Worm (Caenorhabditis elegans) whole organism, midembryonic: ENCODE data around the gene famp-1.
"Not testable (repeated sequence)": the region's sequence is repeated elsewhere in the genome, so short reads cannot be mapped to it uniquely, and the experiment has no call there.

Experiments
- T22C8.4 ChIP-seq: fragments of 200-800 bp; sonication (Bioruptor generic); IDR thresholded peaks from 2 replicates; pipeline ENCODE4 v1.3.6; 2022; ENCODE audit warnings: missing genetic modification characterization, missing compliant biosample characterization
- cog-1 ChIP-seq: sonication (generic microtip); optimal IDR thresholded peaks from 2 replicates; lab custom pipeline; 2016; ENCODE audit warnings: missing genetic modification characterization, missing compliant biosample characterization
- flt-1 ChIP-seq: fragments of 200-800 bp; sonication (Bioruptor generic); IDR thresholded peaks from 2 replicates; pipeline ENCODE4 v1.3.6; 2022; ENCODE audit warnings: missing genetic modification characterization, missing compliant biosample characterization
- klf-2 ChIP-seq: fragments of 200-800 bp; sonication (Bioruptor generic); conservative IDR thresholded peaks from 2 replicates; pipeline ENCODE4 v1.3.6; 2022; ENCODE audit warnings: missing genetic modification reagents, missing genetic modification characterization, missing compliant biosample characterization
- med-1 ChIP-seq: sonication (generic microtip); optimal IDR thresholded peaks from 2 replicates; lab custom pipeline; 2017; ENCODE audit warnings: missing genetic modification characterization, mild to moderate bottlenecking, missing compliant biosample characterization, antibody characterized with exemption, missing genetic modification reagents; ENCODE audit not compliant: insufficient read depth
- ref-1 ChIP-seq: fragments of 200-800 bp; sonication (Bioruptor generic); conservative IDR thresholded peaks from 2 replicates; pipeline ENCODE4 v1.3.6; 2022; ENCODE audit warnings: missing genetic modification reagents, missing genetic modification characterization, missing compliant biosample characterization
- tab-1 ChIP-seq: fragments of 200-800 bp; sonication (Bioruptor generic); IDR thresholded peaks from 2 replicates; pipeline ENCODE4 v1.3.6; 2022; ENCODE audit warnings: missing genetic modification characterization, missing compliant biosample characterization
- ztf-23 ChIP-seq: fragments of 200-800 bp; sonication (Bioruptor generic); IDR thresholded peaks from 2 replicates; pipeline ENCODE4 v1.3.6; 2022; ENCODE audit warnings: missing genetic modification reagents, missing genetic modification characterization, missing compliant biosample characterization
- ztf-29 ChIP-seq: fragments of 200-800 bp; sonication (Bioruptor generic); IDR thresholded peaks from 2 replicates; pipeline ENCODE4 v1.3.6; 2022; ENCODE audit warnings: missing genetic modification reagents, missing genetic modification characterization, missing compliant biosample characterization

The famp-1 gene

DNA sequence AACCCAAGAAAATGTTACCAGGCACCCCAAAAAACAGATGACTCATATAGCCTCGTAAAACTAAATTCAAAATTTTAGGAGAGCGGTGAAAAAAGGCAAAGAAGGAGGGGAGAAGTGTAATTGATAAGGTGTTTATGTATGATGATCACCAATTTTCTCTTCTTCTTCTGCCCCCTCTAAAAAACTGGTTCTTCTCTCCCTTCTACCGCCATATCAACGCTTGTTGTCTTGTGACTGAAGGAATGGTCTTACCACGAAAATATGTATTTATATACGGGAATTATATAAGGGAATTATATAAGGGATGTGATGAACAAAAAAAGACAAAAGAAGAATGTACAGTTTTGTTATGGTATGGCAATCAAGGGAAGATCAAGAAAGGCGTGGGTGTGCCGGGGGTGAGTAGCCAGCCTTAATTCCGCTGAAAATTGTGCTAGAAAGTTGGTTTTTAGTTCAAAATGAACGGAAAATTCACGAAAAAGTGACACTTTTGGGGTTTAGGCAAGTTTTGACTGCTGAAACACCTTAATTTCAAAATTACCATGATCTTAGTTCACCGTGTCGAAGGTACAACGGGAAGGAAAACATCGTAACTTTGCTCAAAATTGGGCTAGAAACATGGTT lies 18.0 kb upstream of the famp-1 start:
- TF ChIP-seq ztf-29 (GFP tag; lab: Robert Waterston, UW), result no peak
- no peak for TF ChIP-seq ref-1 (GFP tag; lab: Robert Waterston, UW)
- no peak for TF ChIP-seq klf-2 (GFP tag; lab: Robert Waterston, UW)
- TF ChIP-seq flt-1 (GFP tag; lab: Robert Waterston, UW), result no peak
- no peak for TF ChIP-seq tab-1 (GFP tag; lab: Robert Waterston, UW)
- no peak for TF ChIP-seq ztf-23 (GFP tag; lab: Robert Waterston, UW)
- TF ChIP-seq T22C8.4, result no peak
- no peak for TF ChIP-seq cog-1 (tag; lab: Kevin White, UChicago)

DNA sequence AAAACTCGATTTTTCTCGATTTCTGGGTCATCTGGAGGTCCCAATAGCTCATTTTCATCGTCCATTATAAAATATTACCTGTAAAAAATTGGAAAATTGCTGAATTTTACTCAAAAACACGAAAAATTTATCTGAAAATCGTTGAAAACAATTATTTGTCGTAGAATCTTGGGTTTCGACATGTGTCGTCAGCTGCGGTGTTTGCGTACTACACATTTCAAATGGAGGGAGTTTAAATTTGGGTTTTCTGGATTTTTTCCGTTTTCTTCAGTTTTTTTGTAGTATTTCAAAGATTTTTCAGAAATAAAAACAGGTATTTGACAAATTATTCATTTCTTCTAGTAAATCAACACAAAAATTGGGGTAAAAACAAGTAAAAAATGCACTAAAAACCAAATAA lies 12.1 kb upstream of the famp-1 start, which contains the start of gene M70.5:
M70.5 (minus strand) TSS at position 78 of the 400 bp plus-strand sequence.
- 0 out of 2 replicates have a peak, but pooled peaks have one; percentile 45 for TF ChIP-seq flt-1 (GFP tag; lab: Robert Waterston, UW)
- TF ChIP-seq ztf-23 (GFP tag; lab: Robert Waterston, UW), result 0 out of 2 replicates have a peak, but pooled peaks have one; percentile 65

DNA sequence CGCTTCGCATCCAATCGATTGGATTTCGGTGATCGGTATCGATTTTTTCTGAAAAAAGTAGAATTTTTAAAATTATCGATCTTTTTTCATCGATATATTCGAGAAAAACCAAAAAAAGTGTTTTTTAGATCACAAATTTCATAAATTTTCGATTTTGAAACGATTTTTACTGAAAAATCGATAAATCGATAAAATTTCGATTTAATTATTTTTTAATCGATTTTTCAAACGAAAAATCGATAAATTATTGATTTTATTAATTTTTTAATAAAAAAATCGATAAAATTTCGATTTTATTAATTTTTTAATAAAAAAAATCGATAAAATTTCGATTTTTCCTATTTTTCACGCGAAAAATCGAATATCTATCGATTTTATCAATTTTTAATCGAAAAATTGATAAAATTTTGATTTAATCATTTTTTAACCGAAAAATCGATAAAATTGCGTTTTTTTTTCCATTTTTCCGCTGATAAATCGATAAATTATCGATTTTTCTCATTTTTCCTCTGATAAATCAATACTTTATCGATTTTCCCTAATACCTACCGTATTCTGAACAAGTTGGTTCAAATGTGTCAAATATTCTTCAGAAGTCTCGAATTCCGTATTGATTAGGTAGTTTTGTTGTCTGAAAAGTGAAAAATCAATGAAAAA lies 9.9 kb downstream of the famp-1 start:
- no peak for TF ChIP-seq cog-1 (tag; lab: Kevin White, UChicago)
- no peak for TF ChIP-seq ztf-29 (GFP tag; lab: Robert Waterston, UW)
- TF ChIP-seq ztf-23 (GFP tag; lab: Robert Waterston, UW), result no peak
- TF ChIP-seq flt-1 (GFP tag; lab: Robert Waterston, UW), result no peak
- no peak for TF ChIP-seq ref-1 (GFP tag; lab: Robert Waterston, UW)
- TF ChIP-seq klf-2 (GFP tag; lab: Robert Waterston, UW), result no peak
- TF ChIP-seq tab-1 (GFP tag; lab: Robert Waterston, UW), result no peak
- TF ChIP-seq T22C8.4, result peak; percentile 46

DNA sequence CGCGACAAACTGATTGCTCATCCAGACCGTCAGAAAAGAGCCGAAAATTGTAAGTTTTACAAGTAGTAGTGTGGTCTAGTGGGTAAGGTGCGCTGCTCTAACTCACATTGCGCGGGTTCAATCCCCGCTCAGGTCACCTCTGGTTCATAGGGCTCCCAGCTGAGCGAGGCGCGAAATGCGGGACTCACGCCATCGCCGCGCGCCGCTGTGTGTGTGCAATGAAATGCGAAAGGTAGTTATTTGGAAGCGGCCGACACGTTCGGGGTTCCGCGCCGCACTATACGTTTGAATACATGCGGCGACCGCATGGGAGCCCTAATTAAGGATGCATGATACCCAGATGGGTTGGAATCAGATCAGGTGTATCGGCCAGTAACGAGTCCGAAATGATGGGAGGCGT lies 17.3 kb downstream of the famp-1 start:
- no peak for TF ChIP-seq T22C8.4
- no peak for TF ChIP-seq flt-1 (GFP tag; lab: Robert Waterston, UW)
- TF ChIP-seq ztf-29 (GFP tag; lab: Robert Waterston, UW), result no peak
- TF ChIP-seq cog-1 (tag; lab: Kevin White, UChicago), result no peak
- no peak for TF ChIP-seq ref-1 (GFP tag; lab: Robert Waterston, UW)
- TF ChIP-seq tab-1 (GFP tag; lab: Robert Waterston, UW), result no peak
- TF ChIP-seq klf-2 (GFP tag; lab: Robert Waterston, UW), result no peak
- TF ChIP-seq med-1 (GFP tag; lab: Kevin White, UChicago), result no peak
- TF ChIP-seq ztf-23 (GFP tag; lab: Robert Waterston, UW), result no peak

DNA sequence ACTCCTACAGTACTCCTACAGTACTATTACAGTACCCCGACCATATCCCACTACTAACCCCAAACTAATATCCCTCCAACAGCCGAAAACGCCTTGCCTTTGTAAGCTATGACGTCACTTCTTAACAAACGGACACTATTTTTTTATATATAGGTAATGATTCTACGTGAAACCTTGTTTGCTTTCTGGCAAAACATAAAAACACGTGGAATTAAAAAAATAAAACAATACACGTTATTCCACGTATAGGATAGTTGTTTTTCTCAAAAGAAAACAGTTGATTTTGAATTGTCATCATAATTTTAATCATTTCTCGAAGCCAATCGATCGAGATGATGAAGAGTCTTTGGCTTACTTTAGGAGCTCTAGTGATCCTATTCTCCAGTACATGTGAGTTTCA lies 17.9 kb downstream of the famp-1 start, which contains the start of gene M70.1:
M70.1 (plus strand) TSS at position 301 of the 400 bp plus-strand sequence.
- not testable (repeated sequence) for TF ChIP-seq med-1 (GFP tag; lab: Kevin White, UChicago); tab-1 (GFP tag; lab: Robert Waterston, UW); ref-1 (GFP tag; lab: Robert Waterston, UW)

DNA sequence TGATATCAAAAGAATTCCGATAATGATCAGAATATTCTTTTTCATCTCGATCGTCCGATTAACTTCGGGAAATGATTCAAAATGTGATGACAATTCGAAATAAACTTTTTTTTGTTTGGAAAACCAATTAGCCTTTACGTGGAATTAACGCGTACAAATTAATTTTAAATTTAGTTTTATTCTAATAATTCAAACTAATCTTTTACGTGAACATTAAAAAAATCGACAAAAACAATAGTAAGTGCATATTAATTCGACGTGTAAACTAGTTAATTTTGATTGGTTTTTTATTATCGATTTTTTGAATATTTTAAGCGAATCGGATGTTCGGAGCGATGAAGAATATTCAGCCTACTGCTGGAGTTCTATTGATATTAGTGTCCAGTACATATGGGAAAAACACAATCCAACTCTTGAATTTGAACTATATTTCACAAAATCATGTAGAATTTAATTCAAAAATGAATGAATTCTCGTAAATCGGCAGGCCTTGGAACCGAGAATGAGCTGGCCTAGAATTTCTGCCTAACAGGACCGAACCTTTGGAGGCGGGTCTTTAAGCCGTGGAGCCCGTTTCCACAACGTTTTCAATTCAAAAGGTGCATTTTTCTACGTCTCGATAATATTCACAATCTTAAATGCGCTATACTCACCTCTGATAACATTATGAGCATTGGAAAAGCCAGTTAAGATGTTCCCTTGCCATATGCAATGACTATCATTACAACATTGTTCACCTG lies 20.9 kb downstream of the famp-1 start, which contains the start of the genes M70.3 and M70.2:
M70.3 (minus strand) TSS at position 101 of the 740 bp plus-strand sequence.
M70.2 (plus strand) TSS at position 690 of the 740 bp plus-strand sequence.
- TF ChIP-seq ztf-23 (GFP tag; lab: Robert Waterston, UW) (no peak), tab-1 (GFP tag; lab: Robert Waterston, UW) (no peak), med-1 (GFP tag; lab: Kevin White, UChicago) (no peak), flt-1 (GFP tag; lab: Robert Waterston, UW) (no peak), cog-1 (tag; lab: Kevin White, UChicago) (no peak), klf-2 (GFP tag; lab: Robert Waterston, UW) (no peak), T22C8.4 (no peak), ref-1 (GFP tag; lab: Robert Waterston, UW) (no peak), ztf-29 (GFP tag; lab: Robert Waterston, UW) (no peak)

DNA sequence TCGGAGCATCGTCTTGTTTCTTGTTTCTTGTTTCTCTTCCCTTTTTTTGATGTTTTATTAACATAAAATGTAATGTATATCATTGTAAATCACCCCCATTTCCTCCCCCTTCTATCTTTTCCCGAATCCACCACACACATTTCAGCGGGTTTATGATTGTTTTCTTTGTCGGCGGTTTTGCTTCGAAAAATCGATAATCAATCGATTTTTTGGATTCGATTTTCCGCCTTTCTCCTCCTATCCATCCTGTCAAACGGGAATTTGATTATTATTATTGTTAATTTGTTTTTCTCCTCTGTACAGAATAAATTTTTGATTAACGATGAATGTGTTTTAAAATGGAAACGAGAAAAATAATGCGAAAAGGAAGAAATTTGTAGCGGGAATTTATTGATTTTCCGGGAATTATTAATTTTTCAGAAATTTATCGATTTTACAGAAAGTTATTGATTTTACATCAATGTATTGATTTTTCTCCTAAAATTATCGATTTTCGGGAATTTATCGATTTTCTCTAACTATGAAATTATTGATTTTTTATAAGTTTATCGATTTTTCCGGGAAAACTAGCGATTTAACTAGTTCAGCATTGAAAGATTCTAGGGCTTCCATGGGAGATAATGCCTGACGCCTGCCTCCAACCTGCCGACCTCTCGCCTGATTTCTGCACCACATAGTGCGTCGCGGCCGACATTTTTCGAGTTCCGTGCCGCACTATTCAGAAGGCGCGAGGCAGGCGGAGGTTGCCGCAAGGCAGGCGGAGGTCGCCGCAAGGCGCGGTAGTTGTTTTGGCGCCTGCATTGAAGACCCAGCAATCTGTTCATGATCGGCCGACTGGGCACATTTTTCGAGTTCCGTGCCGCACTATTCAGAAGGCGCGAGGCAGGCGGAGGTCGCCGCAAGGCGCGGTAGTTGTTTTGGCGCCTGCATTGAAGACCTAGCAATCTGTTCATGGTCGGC lies 26.5 kb downstream of the famp-1 start:
- TF ChIP-seq tab-1 (GFP tag; lab: Robert Waterston, UW), result 0 out of 2 replicates have a peak, but pooled peaks have one; percentile 20
- no peak for TF ChIP-seq ztf-23 (GFP tag; lab: Robert Waterston, UW)
- TF ChIP-seq cog-1 (tag; lab: Kevin White, UChicago), result no peak
- TF ChIP-seq med-1 (GFP tag; lab: Kevin White, UChicago), result no peak
- TF ChIP-seq ztf-29 (GFP tag; lab: Robert Waterston, UW), result no peak
- TF ChIP-seq ref-1 (GFP tag; lab: Robert Waterston, UW), result no peak
- TF ChIP-seq T22C8.4, result peak; percentile 90

DNA sequence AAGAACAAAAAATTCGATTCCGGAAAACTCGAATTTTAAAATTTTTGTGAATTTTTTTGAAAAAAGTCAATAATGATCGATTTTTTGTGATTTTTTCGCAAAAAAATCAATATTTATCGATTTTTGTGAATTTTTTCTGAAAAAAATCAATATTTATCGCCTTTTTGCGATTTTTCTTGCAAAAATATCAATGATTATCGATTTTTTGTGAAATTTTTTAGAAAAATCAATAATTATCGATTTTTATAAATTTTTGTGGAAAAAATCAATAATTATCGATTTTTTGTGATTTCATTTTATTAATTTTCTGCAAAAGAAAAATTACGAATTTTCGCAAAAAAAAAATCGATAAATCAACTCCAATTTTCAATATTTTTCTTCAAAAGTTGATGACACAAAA lies 27.5 kb downstream of the famp-1 start:
- no peak for TF ChIP-seq med-1 (GFP tag; lab: Kevin White, UChicago)
- TF ChIP-seq ztf-29 (GFP tag; lab: Robert Waterston, UW), result no peak
- peak; percentile 93 for TF ChIP-seq T22C8.4
- no peak for TF ChIP-seq ref-1 (GFP tag; lab: Robert Waterston, UW)
- TF ChIP-seq cog-1 (tag; lab: Kevin White, UChicago), result no peak
- TF ChIP-seq tab-1 (GFP tag; lab: Robert Waterston, UW), result no peak
- TF ChIP-seq klf-2 (GFP tag; lab: Robert Waterston, UW), result no peak
- TF ChIP-seq ztf-23 (GFP tag; lab: Robert Waterston, UW), result no peak
